Fruit fly (Drosophila melanogaster) whole organism, embryonic: ENCODE measurements around the gene Sec61alpha.

Experiments used
- CG11504 ChIP-seq: fragments of 200-800 bp; sonication (Bioruptor generic); optimal IDR thresholded peaks from 3 replicates; lab custom pipeline; 2019; ENCODE audit warnings: missing biosample characterization, mild to moderate bottlenecking, missing genetic modification characterization, moderate library complexity
- CG11723 ChIP-seq: fragments of 200-800 bp; sonication (Bioruptor generic); optimal IDR thresholded peaks from 2 replicates; lab custom pipeline; 2017; ENCODE audit warnings: missing biosample characterization, mild to moderate bottlenecking, missing genetic modification characterization
- CG12071 ChIP-seq: fragments of 200-800 bp; sonication (Bioruptor generic); optimal IDR thresholded peaks from 3 replicates; lab custom pipeline; 2018; ENCODE audit warnings: missing biosample characterization, mild to moderate bottlenecking, missing genetic modification characterization
- CG12104 ChIP-seq: fragments of 200-800 bp; sonication (Bioruptor generic); optimal IDR thresholded peaks from 3 replicates; lab custom pipeline; 2016; ENCODE audit warnings: missing biosample characterization, missing genetic modification characterization
- CG13287 ChIP-seq: fragments of 200-800 bp; sonication (Bioruptor generic); IDR thresholded peaks from 2 replicates; pipeline ENCODE4 v1.3.6; 2022; ENCODE audit warnings: missing biosample characterization, missing genetic modification characterization; ENCODE audit not compliant: partially characterized antibody
- CG14441 ChIP-seq: fragments of 200-800 bp; sonication (Bioruptor generic); IDR thresholded peaks from 2 replicates; pipeline ENCODE4 v1.3.6; 2022; ENCODE audit warnings: missing biosample characterization, missing genetic modification characterization
- CG17612 ChIP-seq: fragments of 200-800 bp; sonication (Bioruptor generic); IDR thresholded peaks from 2 replicates; pipeline ENCODE4 v1.3.6; 2022; ENCODE audit warnings: missing biosample characterization, missing genetic modification characterization
- CG18619 ChIP-seq: fragments of 200-800 bp; sonication (Bioruptor generic); optimal IDR thresholded peaks from 3 replicates; lab custom pipeline; 2017; ENCODE audit warnings: missing biosample characterization, mild to moderate bottlenecking, missing genetic modification characterization
- CG2116 ChIP-seq: fragments of 200-800 bp; sonication (Bioruptor generic); optimal IDR thresholded peaks from 3 replicates; lab custom pipeline; 2018; ENCODE audit warnings: missing biosample characterization, mild to moderate bottlenecking, missing genetic modification characterization
- CG2202 ChIP-seq: fragments of 200-800 bp; sonication (Bioruptor generic); optimal IDR thresholded peaks from 2 replicates; lab custom pipeline; 2018; ENCODE audit warnings: missing biosample characterization, mild to moderate bottlenecking, missing genetic modification characterization
- CG31365 ChIP-seq: fragments of 200-800 bp; sonication (Bioruptor generic); optimal IDR thresholded peaks from 2 replicates; lab custom pipeline; 2018; ENCODE audit warnings: missing biosample characterization, mild to moderate bottlenecking, missing genetic modification characterization
- CG33557 ChIP-seq: fragments of 200-800 bp; sonication (Bioruptor generic); optimal IDR thresholded peaks from 2 replicates; lab custom pipeline; 2019; ENCODE audit warnings: missing biosample characterization, mild to moderate bottlenecking, missing genetic modification characterization, moderate library complexity
- CG3847 ChIP-seq: fragments of 200-800 bp; sonication (Bioruptor generic); IDR thresholded peaks from 2 replicates; pipeline ENCODE4 v1.3.6; 2022; ENCODE audit warnings: missing biosample characterization, missing genetic modification characterization
- CG4854 ChIP-seq: fragments of 200-800 bp; sonication (Bioruptor generic); optimal IDR thresholded peaks from 2 replicates; lab custom pipeline; 2016; ENCODE audit warnings: missing biosample characterization, missing genetic modification characterization, inconsistent platforms
- CG6683 ChIP-seq: fragments of 200-800 bp; sonication (Bioruptor generic); optimal IDR thresholded peaks from 2 replicates; lab custom pipeline; 2017; ENCODE audit warnings: missing biosample characterization, mild to moderate bottlenecking, missing genetic modification characterization, missing genetic modification reagents
- CG6765 ChIP-seq: fragments of 200-800 bp; sonication (Bioruptor generic); optimal IDR thresholded peaks from 3 replicates; lab custom pipeline; 2017; ENCODE audit warnings: missing biosample characterization, mild to moderate bottlenecking, missing genetic modification characterization
- CG7786 ChIP-seq: fragments of 200-800 bp; sonication (Bioruptor generic); optimal IDR thresholded peaks from 2 replicates; lab custom pipeline; 2016; ENCODE audit warnings: missing biosample characterization, missing genetic modification characterization
- CG7987 ChIP-seq: fragments of 200-800 bp; sonication (Bioruptor generic); optimal IDR thresholded peaks from 2 replicates; lab custom pipeline; 2018; ENCODE audit warnings: missing biosample characterization, mild to moderate bottlenecking, missing genetic modification characterization, moderate library complexity
- CG8924 ChIP-seq: fragments of 200-800 bp; optimal IDR thresholded peaks from 3 replicates; lab custom pipeline; 2019; ENCODE audit warnings: missing biosample characterization, mild to moderate bottlenecking, missing genetic modification characterization, moderate library complexity
- CTCF ChIP-seq: fragments of 200-800 bp; sonication (Bioruptor generic); optimal IDR thresholded peaks from 2 replicates; lab custom pipeline; 2017; ENCODE audit warnings: missing biosample characterization, mild to moderate bottlenecking, missing genetic modification characterization, moderate library complexity
- Doc3 ChIP-seq: fragments of 200-800 bp; sonication (Bioruptor generic); IDR thresholded peaks from 3 replicates; pipeline ENCODE4 v1.3.6; 2022; ENCODE audit warnings: missing biosample characterization, missing genetic modification characterization; ENCODE audit not compliant: partially characterized antibody
- E2f1 ChIP-seq: fragments of 200-800 bp; sonication (Bioruptor generic); IDR thresholded peaks from 2 replicates; pipeline ENCODE4 v1.3.6; 2022; ENCODE audit warnings: missing biosample characterization, missing genetic modification characterization
- ERR ChIP-seq: fragments of 200-800 bp; sonication (Bioruptor generic); optimal IDR thresholded peaks from 2 replicates; lab custom pipeline; 2016; ENCODE audit warnings: missing biosample characterization, missing genetic modification characterization
- Eip74EF ChIP-seq, 2 experiments: fragments of 200-800 bp in 1 of 2; fragments of >200 bp in 1 of 2; sonication (Bioruptor generic) in 1 of 2; optimal IDR thresholded peaks; 2 replicates each; lab custom pipeline; 2017 to 2019; ENCODE audit warnings: missing biosample characterization in 2 of 2, missing genetic modification characterization in 2 of 2, mild to moderate bottlenecking in 1 of 2, moderate library complexity in 1 of 2
- Elba2 ChIP-seq: fragments of 200-800 bp; sonication (Bioruptor generic); optimal IDR thresholded peaks from 3 replicates; lab custom pipeline; 2016; ENCODE audit warnings: missing biosample characterization, missing genetic modification characterization
- Hmr ChIP-seq: fragments of 200-800 bp; sonication (Bioruptor generic); optimal IDR thresholded peaks from 3 replicates; lab custom pipeline; 2017; ENCODE audit warnings: mild to moderate bottlenecking, missing biosample characterization, missing genetic modification reagents, missing genetic modification characterization
- Lhr ChIP-seq: fragments of 200-800 bp; sonication (Bioruptor generic); optimal IDR thresholded peaks from 3 replicates; lab custom pipeline; 2017; ENCODE audit warnings: mild to moderate bottlenecking, missing biosample characterization, missing genetic modification reagents, missing genetic modification characterization
- MBD-R2 ChIP-seq: fragments of 200-800 bp; sonication (Bioruptor generic); IDR thresholded peaks from 2 replicates; pipeline ENCODE4 v1.3.6; 2022; ENCODE audit warnings: missing biosample characterization, missing genetic modification characterization
- MTF-1 ChIP-seq: fragments of 200-800 bp; sonication (Bioruptor generic); optimal IDR thresholded peaks from 2 replicates; lab custom pipeline; 2018; ENCODE audit warnings: missing biosample characterization, mild to moderate bottlenecking, missing genetic modification characterization, borderline replicate concordance
- NK7.1 ChIP-seq: fragments of 200-800 bp; sonication (Bioruptor generic); optimal IDR thresholded peaks from 3 replicates; lab custom pipeline; 2016; ENCODE audit warnings: missing biosample characterization, missing genetic modification characterization
- Ssrp ChIP-seq: fragments of 200-800 bp; sonication (Bioruptor generic); optimal IDR thresholded peaks from 2 replicates; lab custom pipeline; 2018; ENCODE audit warnings: missing biosample characterization, mild to moderate bottlenecking, missing genetic modification characterization, moderate library complexity
- TFAM ChIP-seq: fragments of 200-800 bp; sonication (Bioruptor generic); optimal IDR thresholded peaks from 2 replicates; lab custom pipeline; 2017; ENCODE audit warnings: missing biosample characterization, missing genetic modification characterization, inconsistent platforms
- ara ChIP-seq: fragments of 200-800 bp; sonication (Bioruptor generic); IDR thresholded peaks from 2 replicates; pipeline ENCODE4 v1.3.6; 2022; ENCODE audit warnings: missing biosample characterization, missing genetic modification characterization
- bab2 ChIP-seq: fragments of 200-800 bp; sonication (Bioruptor generic); optimal IDR thresholded peaks from 2 replicates; lab custom pipeline; 2016; ENCODE audit warnings: missing biosample characterization, missing genetic modification characterization
- bbx ChIP-seq: fragments of 200-800 bp; sonication (Bioruptor generic); IDR thresholded peaks from 2 replicates; pipeline ENCODE4 v1.3.6; 2022; ENCODE audit warnings: missing biosample characterization, missing genetic modification characterization; ENCODE audit not compliant: partially characterized antibody
- cas ChIP-seq: fragments of 200-800 bp; sonication (Bioruptor generic); IDR thresholded peaks from 2 replicates; pipeline ENCODE4 v1.3.6; 2022; ENCODE audit warnings: missing biosample characterization, missing genetic modification characterization
- da ChIP-seq: fragments of 200-800 bp; sonication (Bioruptor generic); optimal IDR thresholded peaks from 2 replicates; lab custom pipeline; 2016; ENCODE audit warnings: missing biosample characterization, missing genetic modification characterization
- danr ChIP-seq: fragments of 200-800 bp; sonication (Bioruptor generic); IDR thresholded peaks from 2 replicates; pipeline ENCODE4 v1.3.6; 2022; ENCODE audit warnings: missing biosample characterization, missing genetic modification characterization
- disco-r ChIP-seq: fragments of 200-800 bp; sonication (Bioruptor generic); optimal IDR thresholded peaks from 2 replicates; lab custom pipeline; 2016; ENCODE audit warnings: missing biosample characterization, missing genetic modification characterization
- ems ChIP-seq: fragments of 200-800 bp; sonication (Bioruptor generic); optimal IDR thresholded peaks from 3 replicates; lab custom pipeline; 2016; ENCODE audit warnings: missing biosample characterization, missing genetic modification characterization
- lab ChIP-seq: fragments of 200-800 bp; sonication (Bioruptor generic); optimal IDR thresholded peaks from 3 replicates; lab custom pipeline; 2017; ENCODE audit warnings: missing biosample characterization, missing genetic modification characterization, mild to moderate bottlenecking, moderate library complexity, missing genetic modification reagents
- mld ChIP-seq: fragments of 200-800 bp; sonication (Bioruptor generic); IDR thresholded peaks from 3 replicates; pipeline ENCODE4 v1.3.6; 2022; ENCODE audit warnings: missing biosample characterization, missing genetic modification characterization; ENCODE audit not compliant: partially characterized antibody
- pfk ChIP-seq: fragments of 200-800 bp; sonication (Bioruptor generic); optimal IDR thresholded peaks from 2 replicates; lab custom pipeline; 2018; ENCODE audit warnings: missing biosample characterization, mild to moderate bottlenecking, missing genetic modification characterization, moderate library complexity
- repo ChIP-seq: fragments of 200-800 bp; sonication (Bioruptor generic); optimal IDR thresholded peaks from 2 replicates; lab custom pipeline; 2016; ENCODE audit warnings: missing biosample characterization, missing genetic modification characterization
- sens-2 ChIP-seq: fragments of 200-800 bp; sonication (Bioruptor generic); IDR thresholded peaks from 2 replicates; pipeline ENCODE4 v1.3.6; 2022; ENCODE audit warnings: missing biosample characterization, missing genetic modification characterization
- sim ChIP-seq: fragments of 200-800 bp; sonication (Bioruptor generic); IDR thresholded peaks from 2 replicates; pipeline ENCODE4 v1.3.6; 2022; ENCODE audit warnings: missing biosample characterization, missing genetic modification characterization
- sob ChIP-seq: fragments of 200-800 bp; sonication (Bioruptor generic); IDR thresholded peaks from 2 replicates; pipeline ENCODE4 v1.3.6; 2022; ENCODE audit warnings: missing biosample characterization, missing genetic modification characterization
- tll ChIP-seq, 2 experiments: fragments of 200-800 bp in 1 of 2; fragments of >200 bp in 1 of 2; sonication (Bioruptor generic) in 1 of 2; optimal IDR thresholded peaks; 2 replicates each; lab custom pipeline; 2017 to 2019; ENCODE audit warnings: missing biosample characterization in 2 of 2, missing genetic modification characterization in 2 of 2, mild to moderate bottlenecking in 1 of 2, moderate library complexity in 1 of 2
- tna ChIP-seq: fragments of 200-800 bp; sonication (Bioruptor generic); IDR thresholded peaks from 2 replicates; pipeline ENCODE4 v1.3.6; 2022; ENCODE audit warnings: missing biosample characterization, missing genetic modification characterization; ENCODE audit not compliant: partially characterized antibody
- usp ChIP-seq: fragments of >200 bp; optimal IDR thresholded peaks from 2 replicates; lab custom pipeline; 2017; ENCODE audit warnings: missing biosample characterization, missing genetic modification characterization

Sec61alpha gene

DNA sequence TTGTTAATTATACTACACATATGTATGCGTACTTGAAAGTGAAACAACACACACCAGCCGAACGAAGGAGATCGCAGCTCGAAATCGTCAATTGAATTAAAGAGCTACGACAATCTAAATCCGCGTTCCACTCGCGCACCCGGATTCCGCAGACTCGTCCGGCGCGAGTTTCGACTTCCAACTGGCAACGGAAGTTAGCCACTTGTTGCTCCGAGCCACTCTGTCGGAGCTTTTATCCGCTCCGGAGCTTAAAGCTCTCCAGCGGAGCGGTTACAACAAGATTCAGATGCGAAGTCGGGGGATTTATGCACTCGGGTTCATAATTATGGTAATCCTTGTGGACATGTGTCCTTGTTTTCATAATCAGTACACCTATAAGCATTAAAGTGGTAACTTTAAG lies 14.9 kb downstream of the Sec61alpha start, which contains the start of gene Rchy1 (continued):
- TF ChIP-seq tll (GFP tag; optimal IDR thresholded peaks at IDR 0.05; lab: Kevin White, UChicago) (no peak), MBD-R2 (GFP tag; lab: Robert Waterston, UW) (peak; percentile 11; the same call in 1 of the 2 replicates), sob (GFP tag; lab: Robert Waterston, UW) (peak; percentile 58; the same call in 1 of the 2 replicates), danr (GFP tag; lab: Robert Waterston, UW) (no peak), CTCF (GFP tag; lab: Kevin White, UChicago) (peak; percentile 36), CG11723 (GFP tag; lab: Kevin White, UChicago) (no peak), CG3847 (GFP tag; lab: Robert Waterston, UW) (peak; percentile 28; the same call in 1 of the 2 replicates), Doc3 (GFP tag; lab: Robert Waterston, UW) (no peak), CG12071 (GFP tag; lab: Kevin White, UChicago) (peak; percentile 44), sens-2 (GFP tag; lab: Robert Waterston, UW) (0 out of 2 replicates have a peak, but pooled peaks have one; percentile 17), ERR (GFP tag; lab: Kevin White, UChicago) (no peak), MTF-1 (GFP tag; lab: Kevin White, UChicago) (peak; percentile 32), CG14441 (GFP tag; lab: Robert Waterston, UW) (0 out of 2 replicates have a peak, but pooled peaks have one; percentile 6), CG8924 (tag; lab: Kevin White, UChicago) (no peak), ara (GFP tag; lab: Robert Waterston, UW) (no peak), NK7.1 (GFP tag; lab: Kevin White, UChicago) (no peak), TFAM (GFP tag; lab: Kevin White, UChicago) (no peak), usp (GFP tag; lab: Kevin White, UChicago) (no peak), da (GFP tag; lab: Kevin White, UChicago) (no peak), CG2116 (GFP tag; lab: Kevin White, UChicago) (no peak), CG13287 (GFP tag; lab: Robert Waterston, UW) (peak; percentile 36; the same call in 1 of the 2 replicates), Eip74EF (GFP tag; optimal IDR thresholded peaks at IDR 0.05; lab: Kevin White, UChicago) (peak in 1 of 2 experiments; percentile 54), mld (GFP tag; lab: Robert Waterston, UW) (no peak), Lhr (GFP tag; lab: Kevin White, UChicago) (no peak), ems (GFP tag; lab: Kevin White, UChicago) (no peak), bab2 (no peak), lab (GFP tag; lab: Kevin White, UChicago) (peak; percentile 78), Ssrp (tag; lab: Kevin White, UChicago) (no peak), CG18619 (GFP tag; lab: Kevin White, UChicago) (peak; percentile 14), CG17612 (GFP tag; lab: Robert Waterston, UW) (no peak), CG31365 (peak; percentile 43), CG6765 (GFP tag; lab: Kevin White, UChicago) (peak; percentile 49), CG12104 (no peak), CG6683 (GFP tag; lab: Kevin White, UChicago) (no peak), CG33557 (no peak), E2f1 (no peak), CG7786 (GFP tag; lab: Kevin White, UChicago) (no peak), CG4854 (GFP tag; lab: Kevin White, UChicago) (no peak), pfk (GFP tag; lab: Kevin White, UChicago) (no peak), sim (GFP tag; lab: Robert Waterston, UW) (no peak), cas (GFP tag; lab: Robert Waterston, UW) (no peak), CG11504 (peak; percentile 43), tna (GFP tag; lab: Robert Waterston, UW) (no peak; the same call in 1 of the 2 replicates), CG2202 (tag; lab: Kevin White, UChicago) (no peak), Elba2 (GFP tag; lab: Kevin White, UChicago) (no peak), Hmr (peak; percentile 46), disco-r (GFP tag; lab: Kevin White, UChicago) (no peak), CG7987 (GFP tag; lab: Kevin White, UChicago) (peak; percentile 56), repo (GFP tag; lab: Kevin White, UChicago) (no peak), bbx (GFP tag; lab: Robert Waterston, UW) (peak; percentile 36; the same call in 1 of the 2 replicates)
